Worm (Caenorhabditis elegans): ENCODE results near the gene mett-10.

DNA sequence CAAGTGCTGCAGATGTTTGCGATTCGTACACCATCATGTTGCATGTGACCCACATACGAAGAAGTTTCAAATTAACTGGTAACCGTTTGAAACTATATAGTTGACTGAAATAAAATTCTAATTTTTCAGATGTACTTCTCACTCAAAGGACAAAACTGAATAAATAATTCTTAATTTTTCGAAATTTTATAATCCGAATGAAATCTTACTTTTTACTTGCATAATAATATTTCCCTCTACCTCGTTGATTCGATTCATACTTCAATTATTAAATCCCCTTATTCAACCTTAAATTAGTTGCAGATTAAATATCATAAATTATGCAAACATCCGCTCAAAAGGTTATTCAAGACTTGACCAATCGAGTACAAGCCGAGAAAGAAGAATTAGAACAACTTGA lies 28.9 kb upstream of the mett-10 start, which contains the start of gene T16H12.2:
- no peak for TF ChIP-seq lin-13 (GFP tag; optimal IDR thresholded peaks at IDR 0.05)
- TF ChIP-seq ZK546.5 (tag; optimal IDR thresholded peaks at IDR 0.05): no peak
- no peak for TF ChIP-seq snpc-4 (tag; optimal IDR thresholded peaks at IDR 0.05)
- TF ChIP-seq ztf-7 (tag; optimal IDR thresholded peaks at IDR 0.05): no peak
- TF ChIP-seq R02D3.7 (tag; optimal IDR thresholded peaks at IDR 0.05): no peak
- TF ChIP-seq fos-1 (tag; optimal IDR thresholded peaks at IDR 0.05): no peak
- no peak for TF ChIP-seq ama-1 (optimal IDR thresholded peaks at IDR 0.05)

Data from whole organism, L4 larva.